Worm (Caenorhabditis elegans) whole organism, L3 larva: Measurements from ENCODE around the gene F46H5.7.

ENCODE experiments used
- R02D3.7 ChIP-seq: fragments of 150-350 bp; optimal IDR thresholded peaks from 2 replicates; lab custom pipeline; 2014; ENCODE audit warnings: missing biosample characterization, missing genetic modification characterization
- ZK546.5 ChIP-seq: sonication (generic microtip); optimal IDR thresholded peaks from 2 replicates; lab custom pipeline; 2017; ENCODE audit warnings: missing biosample characterization, missing genetic modification characterization
- aly-2 ChIP-seq: fragments of 150-350 bp; optimal IDR thresholded peaks from 2 replicates; lab custom pipeline; 2014; ENCODE audit warnings: missing biosample characterization, missing genetic modification characterization
- ceh-28 ChIP-seq: fragments of 150-350 bp; optimal IDR thresholded peaks from 2 replicates; lab custom pipeline; 2014; ENCODE audit warnings: missing biosample characterization, missing genetic modification reagents, missing genetic modification characterization
- ceh-82 ChIP-seq: fragments of 150-350 bp; optimal IDR thresholded peaks from 2 replicates; lab custom pipeline; 2014; ENCODE audit warnings: missing biosample characterization, missing genetic modification characterization
- ceh-9 ChIP-seq: sonication (generic microtip); optimal IDR thresholded peaks from 2 replicates; lab custom pipeline; 2018; ENCODE audit warnings: missing biosample characterization, missing genetic modification characterization
- elt-1 ChIP-seq: fragments of 150-350 bp; optimal IDR thresholded peaks from 2 replicates; lab custom pipeline; 2014; ENCODE audit warnings: missing biosample characterization, missing genetic modification characterization
- elt-2 ChIP-seq: sonication (generic microtip); optimal IDR thresholded peaks from 2 replicates; lab custom pipeline; 2016; ENCODE audit warnings: missing genetic modification reagents, mild to moderate bottlenecking, missing genetic modification characterization, missing compliant biosample characterization
- eor-1 ChIP-seq, 2 experiments: fragments of 150-350 bp; optimal IDR thresholded peaks; 2 replicates each; lab custom pipeline; 2014 to 2018; ENCODE audit warnings: missing biosample characterization in 2 of 2, missing genetic modification characterization in 2 of 2
- fkh-10 ChIP-seq: sonication (generic microtip); optimal IDR thresholded peaks from 2 replicates; lab custom pipeline; 2017; ENCODE audit warnings: missing biosample characterization, missing genetic modification reagents, missing genetic modification characterization
- fkh-2 ChIP-seq: fragments of 150-350 bp; optimal IDR thresholded peaks from 2 replicates; lab custom pipeline; 2014; ENCODE audit warnings: missing biosample characterization, missing genetic modification reagents, missing genetic modification characterization
- fos-1 ChIP-seq: fragments of 150-350 bp; optimal IDR thresholded peaks from 2 replicates; lab custom pipeline; 2014; ENCODE audit warnings: missing biosample characterization, missing genetic modification characterization
- hmg-11 ChIP-seq: sonication (generic microtip); optimal IDR thresholded peaks from 2 replicates; lab custom pipeline; 2016; ENCODE audit warnings: missing genetic modification characterization, missing compliant biosample characterization
- jun-1 ChIP-seq: fragments of 150-350 bp; optimal IDR thresholded peaks from 2 replicates; lab custom pipeline; 2014; ENCODE audit warnings: missing biosample characterization, missing genetic modification reagents, missing genetic modification characterization
- lin-15B ChIP-seq: fragments of 150-350 bp; optimal IDR thresholded peaks from 2 replicates; lab custom pipeline; 2014; ENCODE audit warnings: missing biosample characterization, missing genetic modification characterization
- lin-39 ChIP-seq: fragments of 150-350 bp; optimal IDR thresholded peaks from 2 replicates; lab custom pipeline; 2018; ENCODE audit warnings: missing biosample characterization, missing genetic modification reagents, missing genetic modification characterization
- lsy-12 ChIP-seq: sonication (generic microtip); optimal IDR thresholded peaks from 2 replicates; lab custom pipeline; 2016; ENCODE audit warnings: mild to moderate bottlenecking, missing genetic modification characterization, missing compliant biosample characterization
- mdl-1 ChIP-seq: fragments of 150-350 bp; optimal IDR thresholded peaks from 2 replicates; lab custom pipeline; 2014; ENCODE audit warnings: missing biosample characterization, missing genetic modification characterization
- mml-1 ChIP-seq: fragments of 150-350 bp; sonication (generic microtip); optimal IDR thresholded peaks from 3 replicates; lab custom pipeline; 2014; ENCODE audit warnings: missing biosample characterization, missing genetic modification characterization
- nfya-1 ChIP-seq: sonication (generic microtip); optimal IDR thresholded peaks from 2 replicates; lab custom pipeline; 2017; ENCODE audit warnings: missing genetic modification characterization, mild to moderate bottlenecking, missing compliant biosample characterization, antibody characterized with exemption, moderate library complexity; ENCODE audit not compliant: insufficient read depth
- nhr-11 ChIP-seq: fragments of 150-350 bp; optimal IDR thresholded peaks from 2 replicates; lab custom pipeline; 2014; ENCODE audit warnings: missing biosample characterization, missing genetic modification characterization
- nhr-23 ChIP-seq: fragments of 150-350 bp; optimal IDR thresholded peaks from 2 replicates; lab custom pipeline; 2014; ENCODE audit warnings: missing biosample characterization, missing genetic modification reagents, missing genetic modification characterization
- nhr-237 ChIP-seq: fragments of 150-350 bp; optimal IDR thresholded peaks from 2 replicates; lab custom pipeline; 2014; ENCODE audit warnings: missing biosample characterization, missing genetic modification characterization
- nhr-25 ChIP-seq: sonication (generic microtip); optimal IDR thresholded peaks from 2 replicates; lab custom pipeline; 2017; ENCODE audit warnings: missing biosample characterization, missing genetic modification characterization
- nhr-28 ChIP-seq: fragments of 150-350 bp; optimal IDR thresholded peaks from 2 replicates; lab custom pipeline; 2014; ENCODE audit warnings: missing biosample characterization, missing genetic modification characterization
- nhr-43 ChIP-seq: sonication (generic microtip); optimal IDR thresholded peaks from 2 replicates; lab custom pipeline; 2016; ENCODE audit warnings: mild to moderate bottlenecking, missing genetic modification characterization, missing compliant biosample characterization; ENCODE audit not compliant: poor library complexity, severe bottlenecking
- nhr-67 ChIP-seq: fragments of 150-350 bp; optimal IDR thresholded peaks from 2 replicates; lab custom pipeline; 2014; ENCODE audit warnings: missing biosample characterization, missing genetic modification characterization
- nhr-76 ChIP-seq: fragments of 150-350 bp; sonication (generic microtip); optimal IDR thresholded peaks from 5 replicates; lab custom pipeline; 2014; ENCODE audit warnings: missing biosample characterization, missing genetic modification characterization
- nhr-77 ChIP-seq: fragments of 150-350 bp; optimal IDR thresholded peaks from 2 replicates; lab custom pipeline; 2014; ENCODE audit warnings: missing biosample characterization, missing genetic modification characterization
- pha-4 ChIP-seq: fragments of 150-350 bp; optimal IDR thresholded peaks from 2 replicates; lab custom pipeline; 2014; ENCODE audit warnings: missing biosample characterization, missing genetic modification reagents, missing genetic modification characterization
- pqm-1 ChIP-seq: fragments of 150-350 bp; optimal IDR thresholded peaks from 2 replicates; lab custom pipeline; 2017; ENCODE audit warnings: missing biosample characterization, missing genetic modification characterization, inconsistent platforms
- sea-2 ChIP-seq: fragments of 150-350 bp; sonication (generic microtip); optimal IDR thresholded peaks from 4 replicates; lab custom pipeline; 2014; ENCODE audit warnings: missing biosample characterization, missing genetic modification reagents, missing genetic modification characterization
- skn-1 ChIP-seq: fragments of 150-350 bp; optimal IDR thresholded peaks from 2 replicates; lab custom pipeline; 2014; ENCODE audit warnings: missing biosample characterization, missing genetic modification characterization
- snpc-4 ChIP-seq: fragments of 150-350 bp; optimal IDR thresholded peaks from 2 replicates; lab custom pipeline; 2014; ENCODE audit warnings: missing biosample characterization, missing genetic modification characterization
- unc-62 ChIP-seq: fragments of 150-350 bp; sonication (generic microtip); optimal IDR thresholded peaks from 4 replicates; lab custom pipeline; 2014; ENCODE audit warnings: missing biosample characterization, missing genetic modification reagents, missing genetic modification characterization
- ztf-4 ChIP-seq: fragments of 150-350 bp; optimal IDR thresholded peaks from 2 replicates; lab custom pipeline; 2014; ENCODE audit warnings: missing biosample characterization, missing genetic modification characterization

Gene F46H5.7

ce11 chrX:7283136-7283535 is 40.4 kb upstream of the F46H5.7 start:
- TF ChIP-seq pqm-1 (tag; lab: Kevin White, UChicago), result no peak
- no peak for TF ChIP-seq nhr-28 (tag; lab: Kevin White, UChicago)
- TF ChIP-seq nhr-76, result no peak
- no peak for TF ChIP-seq nfya-1 (tag; lab: Kevin White, UChicago)
- TF ChIP-seq lin-39 (tag; lab: Kevin White, UChicago), result no peak
- no peak for TF ChIP-seq mdl-1
- no peak for TF ChIP-seq ztf-4 (tag; lab: Kevin White, UChicago)
- no peak for TF ChIP-seq ceh-82 (tag; lab: Kevin White, UChicago)
- TF ChIP-seq R02D3.7, result no peak
- TF ChIP-seq nhr-237 (tag; lab: Kevin White, UChicago), result no peak
- TF ChIP-seq jun-1, result no peak
- no peak for TF ChIP-seq unc-62 (GFP tag; lab: Kevin White, UChicago)
- TF ChIP-seq sea-2 (GFP tag; lab: Kevin White, UChicago), result no peak

DNA sequence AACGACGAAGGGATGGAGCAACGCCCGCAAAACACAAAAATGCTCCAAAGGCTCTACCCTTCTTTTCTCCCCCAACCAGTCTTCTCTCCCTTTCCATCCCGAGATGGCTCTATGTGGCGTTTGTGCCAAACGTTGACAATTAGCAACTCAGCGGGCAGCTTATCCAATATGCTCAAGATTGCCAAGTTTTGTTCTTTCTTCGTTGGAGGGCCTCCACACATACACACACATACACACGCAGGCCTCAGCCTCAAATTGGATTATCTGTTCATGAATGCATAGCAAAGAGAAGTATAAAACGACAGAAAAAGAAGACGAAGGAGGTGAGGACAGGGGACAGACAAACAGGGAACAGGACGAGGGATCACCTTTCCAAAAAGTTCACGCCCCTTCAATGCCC is 38.6 kb upstream of the F46H5.7 start:
- TF ChIP-seq ceh-28 (no peak), nhr-11 (tag; lab: Kevin White, UChicago) (no peak), aly-2 (tag; lab: Kevin White, UChicago) (no peak), nhr-25 (tag; lab: Kevin White, UChicago) (no peak), mdl-1 (no peak), R02D3.7 (no peak), nhr-67 (tag; lab: Kevin White, UChicago) (no peak), pqm-1 (tag; lab: Kevin White, UChicago) (no peak), ceh-82 (tag; lab: Kevin White, UChicago) (no peak), nhr-77 (tag; lab: Kevin White, UChicago) (no peak), fkh-10 (GFP tag; lab: Kevin White, UChicago) (no peak), elt-1 (tag; lab: Kevin White, UChicago) (no peak), elt-2 (no peak), nhr-43 (tag; lab: Kevin White, UChicago) (no peak)

DNA sequence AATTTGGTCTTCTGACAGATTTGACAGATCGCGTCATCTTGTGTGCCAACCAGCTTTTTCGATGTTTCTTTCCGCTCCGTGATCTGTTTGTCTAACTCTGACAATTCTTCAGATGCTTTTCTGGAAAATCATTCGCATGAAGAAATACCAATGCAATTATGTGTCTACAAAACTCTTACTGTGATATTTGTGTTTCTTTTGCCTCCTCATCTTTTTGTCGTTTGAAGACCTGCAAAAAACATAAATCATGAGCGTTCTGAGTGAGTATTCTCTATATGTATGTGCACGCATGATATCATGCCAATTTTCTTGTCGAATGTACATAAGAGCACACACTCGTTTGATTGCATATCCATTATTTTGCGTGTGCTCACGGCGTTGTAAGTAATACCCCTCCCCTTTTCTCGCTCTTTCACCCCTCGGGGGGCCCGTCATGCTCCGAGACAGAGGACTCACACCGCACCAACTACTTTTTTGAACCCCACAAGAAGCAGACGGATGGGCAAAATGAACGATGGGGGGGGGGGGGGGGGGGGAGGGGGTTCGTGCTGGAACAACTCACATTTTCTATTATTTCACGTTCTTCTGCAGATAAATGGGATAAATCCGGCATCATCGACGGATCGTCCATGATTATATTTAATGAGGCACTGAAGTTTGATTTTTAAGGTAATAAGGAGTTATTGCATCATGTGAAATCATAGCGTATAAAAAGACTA is 37.0 kb upstream of the F46H5.7 start, which contains the start of gene unc-10:
Gene unc-10, minus strand, starts transcription at position 652 of the 719 bp plus-strand sequence.
- TF ChIP-seq lsy-12 (tag; lab: Kevin White, UChicago) (no peak), sea-2 (GFP tag; lab: Kevin White, UChicago) (no peak), nhr-11 (tag; lab: Kevin White, UChicago) (no peak), fkh-2 (tag; lab: Kevin White, UChicago) (no peak), ceh-9 (tag; lab: Kevin White, UChicago) (no peak), unc-62 (GFP tag; lab: Kevin White, UChicago) (no peak), ztf-4 (tag; lab: Kevin White, UChicago) (no peak), nhr-23 (tag; lab: Kevin White, UChicago) (no peak), lin-15B (tag; lab: Kevin White, UChicago) (no peak), elt-1 (tag; lab: Kevin White, UChicago) (no peak), fos-1 (tag; lab: Kevin White, UChicago) (no peak), pqm-1 (tag; lab: Kevin White, UChicago) (no peak), eor-1 (tag; optimal IDR thresholded peaks at IDR 0.05; lab: Kevin White, UChicago) (no peak), fkh-10 (GFP tag; lab: Kevin White, UChicago) (no peak), elt-2 (no peak), ZK546.5 (tag; lab: Kevin White, UChicago) (no peak), R02D3.7 (no peak), nhr-43 (tag; lab: Kevin White, UChicago) (no peak), ceh-28 (no peak)

ce11 chrX:7278095-7278494 is 35.3 kb upstream of the F46H5.7 start:
- TF ChIP-seq fkh-2 (tag; lab: Kevin White, UChicago), result no peak
- no peak for TF ChIP-seq nhr-25 (tag; lab: Kevin White, UChicago)
- TF ChIP-seq snpc-4 (tag; lab: Kevin White, UChicago), result no peak
- TF ChIP-seq hmg-11 (tag; lab: Kevin White, UChicago), result no peak
- no peak for TF ChIP-seq lsy-12 (tag; lab: Kevin White, UChicago)
- no peak for TF ChIP-seq R02D3.7
- no peak for TF ChIP-seq fos-1 (tag; lab: Kevin White, UChicago)
- TF ChIP-seq jun-1, result no peak
- no peak for TF ChIP-seq mml-1 (tag; lab: Kevin White, UChicago)
- no peak for TF ChIP-seq pha-4 (tag; lab: Kevin White, UChicago)
- no peak for TF ChIP-seq skn-1
- TF ChIP-seq nhr-23 (tag; lab: Kevin White, UChicago), result no peak
